Worm (Caenorhabditis elegans): ENCODE results near the gene Y69H2.9.

DNA sequence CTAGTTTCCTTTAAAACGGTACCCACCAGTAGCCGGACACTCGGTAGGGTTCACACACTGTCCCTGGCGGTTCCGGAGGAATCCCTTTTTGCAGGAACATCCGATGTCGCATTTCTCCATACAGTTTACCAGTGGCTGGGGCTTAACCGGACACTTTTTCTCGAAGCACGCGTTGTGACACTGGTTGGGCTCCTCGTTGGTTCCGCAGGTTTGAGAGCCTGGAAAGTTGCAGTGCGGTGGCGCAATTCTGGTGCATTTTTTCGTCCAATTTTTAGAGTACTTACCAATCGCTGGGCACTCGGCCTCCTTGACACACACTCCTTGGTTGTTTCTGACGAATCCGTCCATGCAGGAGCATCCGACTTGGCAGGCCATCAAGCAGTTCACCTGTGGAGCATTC lies 39.0 kb upstream of the Y69H2.9 start:
- TF ChIP-seq attf-5 (GFP tag; optimal IDR thresholded peaks at IDR 0.05) (no peak), Y53F4B.3 (GFP tag; IDR thresholded peaks at IDR 0.05) (no peak), madf-3 (GFP tag; IDR thresholded peaks at IDR 0.05) (no peak), nhr-80 (tag; optimal IDR thresholded peaks at IDR 0.05) (no peak), Y79H2A.3 (GFP tag; conservative IDR thresholded peaks at IDR 0.05) (no peak), egrh-3 (GFP tag; IDR thresholded peaks at IDR 0.05) (no peak), lag-1 (GFP tag; IDR thresholded peaks at IDR 0.05) (no peak), madf-8 (GFP tag; conservative IDR thresholded peaks at IDR 0.05) (no peak), F49E8.2 (tag; optimal IDR thresholded peaks at IDR 0.05; ENCODE audit: insufficient read depth) (no peak), snpc-4 (GFP tag; optimal IDR thresholded peaks at IDR 0.05) (no peak), snpc-4 (tag; optimal IDR thresholded peaks at IDR 0.05) (no peak), F33H1.4 (GFP tag; IDR thresholded peaks at IDR 0.05) (no peak), unc-130 (GFP tag; optimal IDR thresholded peaks at IDR 0.05) (no peak), lin-35 (GFP tag; optimal IDR thresholded peaks at IDR 0.05) (no peak)
